Worm (Caenorhabditis elegans) whole organism, late embryonic: ENCODE measurements around the gene ZC13.1.

Experiments
- F13H6.1 ChIP-seq: sonication (generic microtip); optimal IDR thresholded peaks from 2 replicates; lab custom pipeline; 2016; ENCODE audit warnings: missing genetic modification characterization, missing compliant biosample characterization
- ceh-34 ChIP-seq: sonication (generic microtip); optimal IDR thresholded peaks from 2 replicates; lab custom pipeline; 2016; ENCODE audit warnings: mild to moderate bottlenecking, missing genetic modification characterization, missing compliant biosample characterization
- lim-6 ChIP-seq: sonication (generic microtip); optimal IDR thresholded peaks from 2 replicates; lab custom pipeline; 2016; ENCODE audit warnings: missing genetic modification characterization, missing compliant biosample characterization
- lin-11 ChIP-seq: fragments of 200-800 bp; sonication (Bioruptor generic); optimal IDR thresholded peaks from 2 replicates; lab custom pipeline; 2018; ENCODE audit warnings: mild to moderate bottlenecking, missing genetic modification characterization, missing compliant biosample characterization
- mec-3 ChIP-seq: sonication (generic microtip); optimal IDR thresholded peaks from 2 replicates; lab custom pipeline; 2016; ENCODE audit warnings: borderline replicate concordance, missing genetic modification characterization, missing compliant biosample characterization
- pha-4 ChIP-seq: fragments of 150-350 bp; optimal IDR thresholded peaks from 2 replicates; lab custom pipeline; 2018; ENCODE audit warnings: missing biosample characterization, missing genetic modification reagents, missing genetic modification characterization
- sox-4 ChIP-seq: sonication (generic microtip); optimal IDR thresholded peaks from 2 replicates; lab custom pipeline; 2017; ENCODE audit warnings: mild to moderate bottlenecking, missing genetic modification characterization, inconsistent platforms, missing compliant biosample characterization
- ttx-3 ChIP-seq: sonication (generic microtip); optimal IDR thresholded peaks from 2 replicates; lab custom pipeline; 2016; ENCODE audit warnings: missing genetic modification reagents, missing genetic modification characterization, missing compliant biosample characterization

ce11 chrX:927632-928031 lies 50.6 kb downstream of the ZC13.1 start:
- TF ChIP-seq lin-11 (tag; lab: Kevin White, UChicago) (no peak), ceh-34 (tag; lab: Kevin White, UChicago) (no peak), pha-4 (tag; lab: Kevin White, UChicago) (no peak), sox-4 (tag; lab: Kevin White, UChicago) (no peak), F13H6.1 (tag; lab: Kevin White, UChicago) (no peak), ttx-3 (tag; lab: Kevin White, UChicago) (no peak), lim-6 (tag; lab: Kevin White, UChicago) (no peak), mec-3 (tag; lab: Kevin White, UChicago) (no peak)
